Worm (Caenorhabditis elegans): ENCODE measurements around the gene ZK177.3.

ce11 chrII:5515542-5515941 lies at the start of gene ZK177.3:
- no peak for TF ChIP-seq nhr-232 (tag; optimal IDR thresholded peaks at IDR 0.05)
- no peak for TF ChIP-seq ceh-48 (tag; optimal IDR thresholded peaks at IDR 0.05)
- no peak for TF ChIP-seq dve-1 (tag; optimal IDR thresholded peaks at IDR 0.05)
- no peak for TF ChIP-seq pqm-1 (tag; optimal IDR thresholded peaks at IDR 0.05)
- no peak for TF ChIP-seq lin-11 (tag; optimal IDR thresholded peaks at IDR 0.05)
- TF ChIP-seq pros-1 (tag; optimal IDR thresholded peaks at IDR 0.05): no peak
- TF ChIP-seq elt-2 (tag; optimal IDR thresholded peaks at IDR 0.05): no peak
- TF ChIP-seq F13H6.1 (tag; optimal IDR thresholded peaks at IDR 0.05): no peak
- TF ChIP-seq nfya-1 (tag; optimal IDR thresholded peaks at IDR 0.05): no peak
- TF ChIP-seq ceh-30 (tag; optimal IDR thresholded peaks at IDR 0.05): no peak
- no peak for TF ChIP-seq ama-1 (optimal IDR thresholded peaks at IDR 0.05)
- TF ChIP-seq fkh-10 (GFP tag; optimal IDR thresholded peaks at IDR 0.05): no peak
